Comparison of ENCODE assay signal across 1 worm cellular context in genomic region chrIV:17285263-17285662, ce11.
A peak's percentile ranks its signal among the peaks of the same experiment; 100 is the strongest.
TF ChIP-seq lines count a peak whose summit lies in the region.

No protein-coding gene starts in this region.

TF ChIP-seq in whole organism, L1 larva, 84 proteins besides CTCF, POLR2A, EP300 and RAD21 (continued from another document):
- TF ChIP-seq egl-13 (tag; optimal IDR thresholded peaks at IDR 0.05; lab: Kevin White, UChicago), result peak; percentile 65
- no peak for TF ChIP-seq ces-1 (GFP tag; optimal IDR thresholded peaks at IDR 0.05; lab: Kevin White, UChicago)
- TF ChIP-seq tbx-2 (tag; optimal IDR thresholded peaks at IDR 0.05; lab: Kevin White, UChicago), result peak; percentile 29
- TF ChIP-seq mdl-1 (tag; optimal IDR thresholded peaks at IDR 0.05; lab: Kevin White, UChicago), result no peak
- TF ChIP-seq nhr-47 (tag; optimal IDR thresholded peaks at IDR 0.05; lab: Kevin White, UChicago), result peak; percentile 42
- peak; percentile 41 for TF ChIP-seq unc-86 (tag; optimal IDR thresholded peaks at IDR 0.05; lab: Kevin White, UChicago)
- TF ChIP-seq pqm-1 (tag; optimal IDR thresholded peaks at IDR 0.05; lab: Kevin White, UChicago), result no peak
- TF ChIP-seq tlp-1 (tag; optimal IDR thresholded peaks at IDR 0.05; lab: Kevin White, UChicago), result no peak
- no peak for TF ChIP-seq nhr-85 (tag; lab: Kevin White, UChicago)
- no peak for TF ChIP-seq unc-62 (GFP tag; optimal IDR thresholded peaks at IDR 0.05; lab: Kevin White, UChicago)
- TF ChIP-seq ceh-90 (tag; optimal IDR thresholded peaks at IDR 0.05; lab: Kevin White, UChicago), result no peak
- no peak for TF ChIP-seq skn-1 (tag; optimal IDR thresholded peaks at IDR 0.05; lab: Kevin White, UChicago)
- TF ChIP-seq ceh-82 (tag; optimal IDR thresholded peaks at IDR 0.05; lab: Kevin White, UChicago), result peak in 2 of 3 experiments; percentile 5 to 37
- TF ChIP-seq sup-37 (GFP tag; optimal IDR thresholded peaks at IDR 0.05; lab: Kevin White, UChicago), result no peak
- peak; percentile 67 for TF ChIP-seq nhr-71 (tag; optimal IDR thresholded peaks at IDR 0.05; lab: Kevin White, UChicago)
- TF ChIP-seq Y116A8C.19 (tag; optimal IDR thresholded peaks at IDR 0.05; lab: Kevin White, UChicago; ENCODE audit: borderline replicate concordance), result no peak
- TF ChIP-seq nhr-77 (tag; optimal IDR thresholded peaks at IDR 0.05; lab: Kevin White, UChicago), result no peak
- no peak for TF ChIP-seq C16A3.4 (tag; optimal IDR thresholded peaks at IDR 0.05; lab: Kevin White, UChicago)
- no peak for TF ChIP-seq efl-3 (GFP tag; optimal IDR thresholded peaks at IDR 0.05; lab: Kevin White, UChicago)
TF ChIP-seq in whole organism, L1 larva: peak in this region for 15.
